Worm (Caenorhabditis elegans): ENCODE measurements around the gene F49F1.5.

ce11 chrIV:4120263-4120662, at the start of gene F49F1.5:
- TF ChIP-seq him-1 (tag; optimal IDR thresholded peaks at IDR 0.05) (no peak), dao-5 (tag; optimal IDR thresholded peaks at IDR 0.05) (no peak)
